Fruit fly (Drosophila melanogaster) whole organism, adult: ENCODE measurements around the gene CG32240.

Experiments used
- CG7101 ChIP-seq: fragments of 200-800 bp; sonication (Bioruptor generic); optimal IDR thresholded peaks from 2 replicates; lab custom pipeline; 2018; ENCODE audit warnings: missing biosample characterization, mild to moderate bottlenecking, missing genetic modification characterization, moderate library complexity
- Mnt ChIP-seq: fragments of 200-800 bp; sonication (Bioruptor generic); optimal IDR thresholded peaks from 2 replicates; lab custom pipeline; 2016; ENCODE audit warnings: missing biosample characterization, mild to moderate bottlenecking, missing genetic modification characterization

DNA sequence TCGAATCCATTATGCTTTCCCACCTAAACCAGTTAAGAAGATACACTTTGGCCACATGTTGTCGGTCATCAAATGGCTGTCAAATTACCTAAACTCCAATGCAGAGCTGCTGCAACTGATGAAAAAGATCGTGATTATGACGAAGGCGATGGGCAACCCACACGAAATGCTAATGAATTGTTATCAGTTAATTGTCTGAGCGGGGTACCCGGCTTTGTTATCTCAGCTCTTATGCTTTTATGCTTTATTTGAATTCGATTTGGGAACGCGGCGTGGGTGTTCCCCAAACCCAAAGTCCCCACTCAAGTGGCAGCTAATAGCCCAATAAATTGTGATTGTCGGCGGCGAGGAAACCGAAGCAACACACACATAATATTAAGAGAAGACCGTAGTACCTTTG lies 1.2 kb upstream of the CG32240 start:
- TF ChIP-seq CG7101 (tag; lab: Kevin White, UChicago) (no peak), Mnt (no peak)
